Comparison of ENCODE assay signal across 8 worm cellular contexts in genomic region chrIV:8893746-8894145, ce11.
TF ChIP-seq lines count a peak whose summit lies in the region.

TSS of gene rad-54.L2 (plus strand) at chrIV:8894077.

TF ChIP-seq in whole organism, L1 larva, 84 proteins besides CTCF, POLR2A, EP300 and RAD21 (continues in another document):
- no peak for TF ChIP-seq efl-3 (GFP tag; optimal IDR thresholded peaks at IDR 0.05; lab: Kevin White, UChicago)
- peak; percentile 58 for TF ChIP-seq nhr-71 (tag; optimal IDR thresholded peaks at IDR 0.05; lab: Kevin White, UChicago)
- peak; percentile 43 for TF ChIP-seq lin-13 (GFP tag; optimal IDR thresholded peaks at IDR 0.05; lab: Kevin White, UChicago)
- peak; percentile 25 for TF ChIP-seq swsn-7 (tag; optimal IDR thresholded peaks at IDR 0.05; lab: Kevin White, UChicago)
- TF ChIP-seq ztf-11 (tag; optimal IDR thresholded peaks at IDR 0.05; lab: Kevin White, UChicago), result no peak
- no peak for TF ChIP-seq pax-3 (tag; optimal IDR thresholded peaks at IDR 0.05; lab: Kevin White, UChicago)
- no peak for TF ChIP-seq mab-9 (GFP tag; IDR thresholded peaks at IDR 0.05; lab: Robert Waterston, UW)
- no peak for TF ChIP-seq unc-98 (GFP tag; IDR thresholded peaks at IDR 0.05; lab: Robert Waterston, UW)
- peak; percentile 19 for TF ChIP-seq snpc-4 (tag; optimal IDR thresholded peaks at IDR 0.05; lab: Kevin White, UChicago)
- no peak for TF ChIP-seq unc-62 (GFP tag; optimal IDR thresholded peaks at IDR 0.05; lab: Kevin White, UChicago)
- TF ChIP-seq fos-1 (tag; optimal IDR thresholded peaks at IDR 0.05; lab: Kevin White, UChicago), result peak; percentile 5
- TF ChIP-seq nhr-11 (tag; optimal IDR thresholded peaks at IDR 0.05; lab: Kevin White, UChicago), result no peak

TF ChIP-seq in whole organism, L2 larva, 48 proteins besides CTCF, POLR2A, EP300 and RAD21 (continues in another document):
- TF ChIP-seq sem-4 (tag; optimal IDR thresholded peaks at IDR 0.05; lab: Kevin White, UChicago) (no peak), sma-3 (GFP tag; optimal IDR thresholded peaks at IDR 0.05; lab: Kevin White, UChicago) (peak; percentile 36), nhr-10 (tag; optimal IDR thresholded peaks at IDR 0.05; lab: Kevin White, UChicago) (peak; percentile 39), nhr-21 (tag; optimal IDR thresholded peaks at IDR 0.05; lab: Kevin White, UChicago) (no peak), lin-13 (GFP tag; optimal IDR thresholded peaks at IDR 0.05; lab: Kevin White, UChicago) (peak; percentile 37), gmeb-1 (tag; optimal IDR thresholded peaks at IDR 0.05; lab: Kevin White, UChicago) (peak; percentile 46), C34F6.9 (tag; optimal IDR thresholded peaks at IDR 0.05; lab: Kevin White, UChicago) (peak; percentile 96), elt-3 (tag; optimal IDR thresholded peaks at IDR 0.05; lab: Kevin White, UChicago) (no peak), fos-1 (tag; optimal IDR thresholded peaks at IDR 0.05; lab: Kevin White, UChicago) (peak; percentile 63), nhr-77 (tag; optimal IDR thresholded peaks at IDR 0.05; lab: Kevin White, UChicago) (no peak), alr-1 (tag; optimal IDR thresholded peaks at IDR 0.05; lab: Kevin White, UChicago) (no peak), unc-55 (GFP tag; optimal IDR thresholded peaks at IDR 0.05; lab: Kevin White, UChicago) (peak; percentile 86)

TF ChIP-seq in whole organism, L3 larva, 47 proteins besides CTCF, POLR2A, EP300 and RAD21 (continues in another document):
- TF ChIP-seq fkh-10 (GFP tag; optimal IDR thresholded peaks at IDR 0.05; lab: Kevin White, UChicago) (no peak), unc-62 (GFP tag; optimal IDR thresholded peaks at IDR 0.05; lab: Kevin White, UChicago) (no peak), lin-39 (tag; optimal IDR thresholded peaks at IDR 0.05; lab: Kevin White, UChicago) (peak; percentile 28), fos-1 (tag; optimal IDR thresholded peaks at IDR 0.05; lab: Kevin White, UChicago) (no peak), ceh-16 (tag; optimal IDR thresholded peaks at IDR 0.05; lab: Kevin White, UChicago) (no peak), lin-15B (tag; optimal IDR thresholded peaks at IDR 0.05; lab: Kevin White, UChicago) (peak; percentile 72), egl-5 (tag; optimal IDR thresholded peaks at IDR 0.05; lab: Kevin White, UChicago) (peak; percentile 69), nhr-23 (tag; optimal IDR thresholded peaks at IDR 0.05; lab: Kevin White, UChicago) (peak; percentile 18), mml-1 (tag; optimal IDR thresholded peaks at IDR 0.05; lab: Kevin White, UChicago) (no peak), ztf-11 (tag; optimal IDR thresholded peaks at IDR 0.05; lab: Kevin White, UChicago) (no peak), nhr-28 (tag; optimal IDR thresholded peaks at IDR 0.05; lab: Kevin White, UChicago) (no peak), aly-2 (tag; optimal IDR thresholded peaks at IDR 0.05; lab: Kevin White, UChicago) (no peak)

TF ChIP-seq in whole organism, L4 larva, 104 proteins besides CTCF, POLR2A, EP300 and RAD21 (continues in another document):
- peak; percentile 1 for TF ChIP-seq fkh-10 (GFP tag; optimal IDR thresholded peaks at IDR 0.05; lab: Kevin White, UChicago)
- peak; percentile 52 for TF ChIP-seq nhr-6 (tag; optimal IDR thresholded peaks at IDR 0.05; lab: Kevin White, UChicago)
- no peak for TF ChIP-seq Y105C5A.15 (GFP tag; IDR thresholded peaks at IDR 0.05; lab: Robert Waterston, UW)
- TF ChIP-seq rbr-2 (tag; optimal IDR thresholded peaks at IDR 0.05; lab: Kevin White, UChicago), result peak; percentile 60
- peak; percentile 15 for TF ChIP-seq lin-15B (tag; optimal IDR thresholded peaks at IDR 0.05; lab: Kevin White, UChicago)
- peak; percentile 95 for TF ChIP-seq hlh-30 (tag; optimal IDR thresholded peaks at IDR 0.05; lab: Kevin White, UChicago; ENCODE audit: insufficient read depth)
- no peak for TF ChIP-seq mdl-1 (tag; optimal IDR thresholded peaks at IDR 0.05; lab: Kevin White, UChicago)
- no peak for TF ChIP-seq T26A8.4 (GFP tag; IDR thresholded peaks at IDR 0.05; lab: Robert Waterston, UW)
- no peak for TF ChIP-seq egl-43 (GFP tag; IDR thresholded peaks at IDR 0.05; lab: Robert Waterston, UW)
- peak; percentile 35 for TF ChIP-seq nhr-48 (tag; optimal IDR thresholded peaks at IDR 0.05; lab: Kevin White, UChicago)
- peak; percentile 41; the same call in 1 of the 2 replicates for TF ChIP-seq dmd-6 (GFP tag; IDR thresholded peaks at IDR 0.05; lab: Robert Waterston, UW)
- TF ChIP-seq madf-9 (GFP tag; conservative IDR thresholded peaks at IDR 0.05; lab: Robert Waterston, UW), result no peak

TF ChIP-seq in whole organism, early embryonic, 17 proteins besides CTCF, POLR2A, EP300 and RAD21:
- TF ChIP-seq ceh-13 (GFP tag; optimal IDR thresholded peaks at IDR 0.05; lab: Kevin White, UChicago) (no peak), F13C5.2 (tag; optimal IDR thresholded peaks at IDR 0.05; lab: Kevin White, UChicago) (peak; percentile 7), tbx-37 (GFP tag; conservative IDR thresholded peaks at IDR 0.05; lab: Robert Waterston, UW) (no peak), ceh-36 (tag; optimal IDR thresholded peaks at IDR 0.05; lab: Kevin White, UChicago) (no peak)

TF ChIP-seq in whole organism, late embryonic, 69 proteins besides CTCF, POLR2A, EP300 and RAD21:
- TF ChIP-seq nfya-1 (tag; optimal IDR thresholded peaks at IDR 0.05; lab: Kevin White, UChicago) (peak; percentile 0), K02D7.2 (tag; optimal IDR thresholded peaks at IDR 0.05; lab: Kevin White, UChicago) (no peak), pax-1 (tag; optimal IDR thresholded peaks at IDR 0.05; lab: Kevin White, UChicago) (peak; percentile 46), hlh-30 (tag; optimal IDR thresholded peaks at IDR 0.05; lab: Kevin White, UChicago; ENCODE audit: insufficient read depth) (peak; percentile 55), ceh-31 (tag; optimal IDR thresholded peaks at IDR 0.05; lab: Kevin White, UChicago) (peak; percentile 40), fkh-10 (GFP tag; optimal IDR thresholded peaks at IDR 0.05; lab: Kevin White, UChicago) (no peak), unc-55 (GFP tag; optimal IDR thresholded peaks at IDR 0.05; lab: Kevin White, UChicago) (peak; percentile 62), elt-4 (tag; optimal IDR thresholded peaks at IDR 0.05; lab: Kevin White, UChicago) (no peak), lin-11 (tag; optimal IDR thresholded peaks at IDR 0.05; lab: Kevin White, UChicago) (no peak)

TF ChIP-seq in whole organism, mixed stage, embryonic, 35 proteins besides CTCF, POLR2A, EP300 and RAD21:
- peak; percentile 58 for TF ChIP-seq nhr-237 (tag; optimal IDR thresholded peaks at IDR 0.05; lab: Kevin White, UChicago)
- peak; percentile 58 for TF ChIP-seq unc-120 (tag; optimal IDR thresholded peaks at IDR 0.05; lab: Kevin White, UChicago; ENCODE audit: poor library complexity, severe bottlenecking)
- no peak for TF ChIP-seq mls-2 (tag; optimal IDR thresholded peaks at IDR 0.05; lab: Kevin White, UChicago)
- TF ChIP-seq ceh-39 (tag; optimal IDR thresholded peaks at IDR 0.05; lab: Kevin White, UChicago), result peak; percentile 20
- TF ChIP-seq sem-2 (GFP tag; optimal IDR thresholded peaks at IDR 0.05; lab: Kevin White, UChicago), result no peak
- TF ChIP-seq lsy-2 (tag; optimal IDR thresholded peaks at IDR 0.05; lab: Kevin White, UChicago), result peak; percentile 40
- TF ChIP-seq snpc-4 (tag; optimal IDR thresholded peaks at IDR 0.05; lab: Kevin White, UChicago), result no peak
- peak; percentile 57 for TF ChIP-seq ces-1 (GFP tag; optimal IDR thresholded peaks at IDR 0.05; lab: Kevin White, UChicago)
- peak; percentile 22 for TF ChIP-seq mep-1 (tag; optimal IDR thresholded peaks at IDR 0.05; lab: Kevin White, UChicago)
- TF ChIP-seq hlh-1 (tag; optimal IDR thresholded peaks at IDR 0.05; lab: Kevin White, UChicago), result peak; percentile 21
- TF ChIP-seq pha-4 (tag; optimal IDR thresholded peaks at IDR 0.05; lab: Kevin White, UChicago), result peak; percentile 90

TF ChIP-seq in whole organism, young adult, 124 proteins besides CTCF, POLR2A, EP300 and RAD21 (continues in another document):
- TF ChIP-seq Y53F4B.3 (GFP tag; IDR thresholded peaks at IDR 0.05; lab: Robert Waterston, UW), result no peak
- TF ChIP-seq ztf-6 (GFP tag; IDR thresholded peaks at IDR 0.05; lab: Robert Waterston, UW), result no peak
- no peak for TF ChIP-seq dpl-1 (GFP tag; optimal IDR thresholded peaks at IDR 0.05; lab: Kevin White, UChicago)
- TF ChIP-seq C17E4.6 (GFP tag; IDR thresholded peaks at IDR 0.05; lab: Robert Waterston, UW), result no peak
- TF ChIP-seq hsf-1 (GFP tag; IDR thresholded peaks at IDR 0.05; lab: Robert Waterston, UW), result peak; percentile 84
- TF ChIP-seq Y95B8A.8 (GFP tag; IDR thresholded peaks at IDR 0.05; lab: Robert Waterston, UW), result no peak
- TF ChIP-seq gei-17 (GFP tag; optimal IDR thresholded peaks at IDR 0.05; lab: Kevin White, UChicago), result no peak
- TF ChIP-seq madf-10 (tag; optimal IDR thresholded peaks at IDR 0.05; lab: Kevin White, UChicago), result peak; percentile 45
- no peak for TF ChIP-seq egl-44 (GFP tag; IDR thresholded peaks at IDR 0.05; lab: Robert Waterston, UW)
- TF ChIP-seq aptf-3 (GFP tag; IDR thresholded peaks at IDR 0.05; lab: Robert Waterston, UW), result no peak
- no peak for TF ChIP-seq ceh-91 (GFP tag; IDR thresholded peaks at IDR 0.05; lab: Robert Waterston, UW)
- TF ChIP-seq rcor-1 (GFP tag; IDR thresholded peaks at IDR 0.05; lab: Robert Waterston, UW), result no peak
- TF ChIP-seq D2030.7 (GFP tag; IDR thresholded peaks at IDR 0.05; lab: Robert Waterston, UW), result no peak; the same call in 1 of the 2 replicates
- peak; percentile 46; the same call in 1 of the 2 replicates for TF ChIP-seq madf-6 (GFP tag; IDR thresholded peaks at IDR 0.05; lab: Robert Waterston, UW)
- no peak for TF ChIP-seq mel-28 (tag; optimal IDR thresholded peaks at IDR 0.05; lab: Kevin White, UChicago; ENCODE audit: borderline replicate concordance)
- peak; percentile 33; the same call in 1 of the 2 replicates for TF ChIP-seq F33H1.4 (GFP tag; IDR thresholded peaks at IDR 0.05; lab: Robert Waterston, UW)
- peak; percentile 37 for TF ChIP-seq lin-54 (GFP tag; optimal IDR thresholded peaks at IDR 0.05; lab: Kevin White, UChicago)
- TF ChIP-seq unc-62 (GFP tag; optimal IDR thresholded peaks at IDR 0.05; lab: Kevin White, UChicago), result no peak
- TF ChIP-seq attf-3 (GFP tag; conservative IDR thresholded peaks at IDR 0.05; lab: Robert Waterston, UW), result no peak
- TF ChIP-seq bed-1 (GFP tag; IDR thresholded peaks at IDR 0.05; lab: Robert Waterston, UW), result no peak
- TF ChIP-seq cebp-2 (GFP tag; IDR thresholded peaks at IDR 0.05; lab: Robert Waterston, UW), result no peak
- TF ChIP-seq madf-3 (GFP tag; IDR thresholded peaks at IDR 0.05; lab: Robert Waterston, UW), result no peak
- TF ChIP-seq sdz-38 (tag; optimal IDR thresholded peaks at IDR 0.05; lab: Kevin White, UChicago), result no peak
- no peak for TF ChIP-seq Y67H2A.10 (GFP tag; conservative IDR thresholded peaks at IDR 0.05; lab: Robert Waterston, UW)
- no peak for TF ChIP-seq sptf-2 (GFP tag; optimal IDR thresholded peaks at IDR 0.05; lab: Kevin White, UChicago)
- no peak for TF ChIP-seq ztf-25 (GFP tag; IDR thresholded peaks at IDR 0.05; lab: Robert Waterston, UW)
- TF ChIP-seq attf-5 (GFP tag; optimal IDR thresholded peaks at IDR 0.05; lab: Kevin White, UChicago), result peak; percentile 78
- no peak for TF ChIP-seq C06A6.2 (GFP tag; conservative IDR thresholded peaks at IDR 0.05; lab: Robert Waterston, UW)
- TF ChIP-seq F10E7.11 (tag; optimal IDR thresholded peaks at IDR 0.05; lab: Kevin White, UChicago), result no peak
